Worm (Caenorhabditis elegans) whole organism, early embryonic: ENCODE data around the gene nucl-1.

Experiments used
- B0310.2 ChIP-seq: sonication (generic microtip); optimal IDR thresholded peaks from 2 replicates; lab custom pipeline; 2016; ENCODE audit warnings: mild to moderate bottlenecking, missing genetic modification characterization, missing compliant biosample characterization
- F13C5.2 ChIP-seq: sonication (generic microtip); optimal IDR thresholded peaks from 2 replicates; lab custom pipeline; 2017; ENCODE audit warnings: mild to moderate bottlenecking, missing genetic modification characterization, inconsistent platforms, missing compliant biosample characterization
- ama-1 ChIP-seq: fragments of 150-350 bp; optimal IDR thresholded peaks from 2 replicates; lab custom pipeline; 2014
- ceh-36 ChIP-seq: sonication (generic microtip); optimal IDR thresholded peaks from 2 replicates; lab custom pipeline; 2016; ENCODE audit warnings: missing genetic modification characterization, inconsistent platforms, missing compliant biosample characterization
- ets-7 ChIP-seq: sonication (generic microtip); optimal IDR thresholded peaks from 2 replicates; lab custom pipeline; 2016; ENCODE audit warnings: missing genotype, missing genetic modification characterization, missing compliant biosample characterization
- flt-1 ChIP-seq: fragments of 200-800 bp; sonication (Bioruptor generic); IDR thresholded peaks from 2 replicates; pipeline ENCODE4 v1.3.6; 2022; ENCODE audit warnings: missing genetic modification characterization, missing compliant biosample characterization
- pes-1 ChIP-seq: fragments of 200-800 bp; sonication (Bioruptor generic); IDR thresholded peaks from 2 replicates; pipeline ENCODE4 v1.3.6; 2022; ENCODE audit warnings: missing genetic modification reagents, missing genetic modification characterization, missing compliant biosample characterization
- scrt-1 ChIP-seq: fragments of 200-800 bp; sonication (Bioruptor generic); IDR thresholded peaks from 2 replicates; pipeline ENCODE4 v1.3.6; 2022; ENCODE audit warnings: missing genetic modification characterization, missing compliant biosample characterization
- tbx-11 ChIP-seq: fragments of 200-800 bp; sonication (Bioruptor generic); IDR thresholded peaks from 2 replicates; pipeline ENCODE4 v1.3.6; 2022; ENCODE audit warnings: missing genetic modification characterization, missing compliant biosample characterization
- tra-4 ChIP-seq: sonication (generic microtip); optimal IDR thresholded peaks from 2 replicates; lab custom pipeline; 2017; ENCODE audit warnings: missing genetic modification characterization, missing compliant biosample characterization

- TF ChIP-seq flt-1 (no peak), pes-1 (no peak), ama-1 (no peak), tbx-11 (GFP tag; lab: Robert Waterston, UW) (no peak), ets-7 (no peak), B0310.2 (tag; lab: Kevin White, UChicago) (no peak), ceh-36 (no peak), tra-4 (tag; lab: Kevin White, UChicago) (no peak), F13C5.2 (tag; lab: Kevin White, UChicago) (no peak), scrt-1 (GFP tag; lab: Robert Waterston, UW) (no peak)
Observed at ce11 chrIV:8303668-8304067, 14.3 kb upstream of the nucl-1 start, which contains the start of gene vha-5.
